1 fruit fly cellular context compared by ENCODE assay signal in genomic region chrX:13721934-13722333, dm6.
TF ChIP-seq lines count a peak whose summit lies in the region.

Mrgn1 (minus strand) TSS chrX:13721977.
mus101 (plus strand) TSS chrX:13722246.

TF ChIP-seq in whole organism, embryonic, 481 proteins besides CTCF, POLR2A, EP300 and RAD21 (continued from another document):
- TF ChIP-seq CG10543 (GFP tag; optimal IDR thresholded peaks at IDR 0.05; lab: Kevin White, UChicago) = no peak
- TF ChIP-seq Gsc (GFP tag; IDR thresholded peaks at IDR 0.05; lab: Robert Waterston, UW) = no peak
- TF ChIP-seq slp2 (GFP tag; optimal IDR thresholded peaks at IDR 0.05; lab: Kevin White, UChicago) = no peak
- TF ChIP-seq CG10959 (GFP tag; IDR thresholded peaks at IDR 0.05; lab: Robert Waterston, UW) = no peak
- peak; percentile 1 for TF ChIP-seq CG17186 (GFP tag; optimal IDR thresholded peaks at IDR 0.05; lab: Kevin White, UChicago)
- peak; percentile 85 for TF ChIP-seq BEAF-32 (GFP tag; optimal IDR thresholded peaks at IDR 0.05; lab: Kevin White, UChicago)
- peak; percentile 26 for TF ChIP-seq HmgZ (tag; optimal IDR thresholded peaks at IDR 0.05; lab: Kevin White, UChicago)
- no peak for TF ChIP-seq CG32772 (GFP tag; IDR thresholded peaks at IDR 0.05; lab: Robert Waterston, UW)
- no peak for TF ChIP-seq CG2875 (GFP tag; optimal IDR thresholded peaks at IDR 0.05; lab: Kevin White, UChicago)
- TF ChIP-seq Dref (GFP tag; IDR thresholded peaks at IDR 0.05; lab: Robert Waterston, UW) = peak; percentile 72
- no peak for TF ChIP-seq H2.0 (GFP tag; IDR thresholded peaks at IDR 0.05; lab: Robert Waterston, UW)
- no peak for TF ChIP-seq Rfx (GFP tag; IDR thresholded peaks at IDR 0.05; lab: Robert Waterston, UW)
- TF ChIP-seq Hmx (GFP tag; optimal IDR thresholded peaks at IDR 0.05; lab: Kevin White, UChicago) = no peak
- TF ChIP-seq unc-4 (GFP tag; IDR thresholded peaks at IDR 0.05; lab: Robert Waterston, UW; ENCODE audit: partially characterized antibody) = peak; percentile 85
- TF ChIP-seq inv (GFP tag; IDR thresholded peaks at IDR 0.05; lab: Robert Waterston, UW; ENCODE audit: partially characterized antibody) = peak; percentile 71
- TF ChIP-seq CG4854 (GFP tag; optimal IDR thresholded peaks at IDR 0.05; lab: Kevin White, UChicago) = peak; percentile 97
- TF ChIP-seq Atf-2 (GFP tag; optimal IDR thresholded peaks at IDR 0.05; lab: Kevin White, UChicago) = no peak
- peak; percentile 74 for TF ChIP-seq Sin3A (optimal IDR thresholded peaks at IDR 0.05; lab: Kevin White, UChicago)
- no peak for TF ChIP-seq Spps (tag; optimal IDR thresholded peaks at IDR 0.05; lab: Kevin White, UChicago)
- TF ChIP-seq CG17359 (tag; optimal IDR thresholded peaks at IDR 0.05; lab: Kevin White, UChicago) = no peak
- no peak for TF ChIP-seq CG8478 (optimal IDR thresholded peaks at IDR 0.05; lab: Kevin White, UChicago)
- peak; percentile 23 for TF ChIP-seq Myb (GFP tag; optimal IDR thresholded peaks at IDR 0.05; lab: Kevin White, UChicago)
- TF ChIP-seq sc (optimal IDR thresholded peaks at IDR 0.05; lab: Kevin White, UChicago) = no peak
- TF ChIP-seq sc (GFP tag; optimal IDR thresholded peaks at IDR 0.05; lab: Kevin White, UChicago) = no peak
- peak; percentile 76 for TF ChIP-seq pzg (GFP tag; optimal IDR thresholded peaks at IDR 0.05; lab: Kevin White, UChicago)
- TF ChIP-seq amos (GFP tag; IDR thresholded peaks at IDR 0.05; lab: Robert Waterston, UW; ENCODE audit: partially characterized antibody) = peak; percentile 66
- peak; percentile 71 for TF ChIP-seq CG2129 (GFP tag; IDR thresholded peaks at IDR 0.05; lab: Robert Waterston, UW; ENCODE audit: partially characterized antibody)
- peak; percentile 90 for TF ChIP-seq MBD-R2 (GFP tag; IDR thresholded peaks at IDR 0.05; lab: Robert Waterston, UW)
- no peak for TF ChIP-seq fru (optimal IDR thresholded peaks at IDR 0.05; lab: Kevin White, UChicago)
- no peak for TF ChIP-seq CG12104 (GFP tag; optimal IDR thresholded peaks at IDR 0.05; lab: Kevin White, UChicago)
- TF ChIP-seq CG12659 (GFP tag; optimal IDR thresholded peaks at IDR 0.05; lab: Kevin White, UChicago) = peak; percentile 62
- peak; percentile 38 for TF ChIP-seq phol (tag; optimal IDR thresholded peaks at IDR 0.05; lab: Kevin White, UChicago)
- peak; percentile 70 for TF ChIP-seq Bgb (GFP tag; IDR thresholded peaks at IDR 0.05; lab: Robert Waterston, UW; ENCODE audit: partially characterized antibody)
- TF ChIP-seq CG9727 (GFP tag; optimal IDR thresholded peaks at IDR 0.05; lab: Kevin White, UChicago) = peak; percentile 2
- no peak for TF ChIP-seq CG6654 (GFP tag; optimal IDR thresholded peaks at IDR 0.05; lab: Kevin White, UChicago)
- peak; percentile 83 for TF ChIP-seq Sry-δ (GFP tag; optimal IDR thresholded peaks at IDR 0.05; lab: Kevin White, UChicago)
- TF ChIP-seq CG11695 (GFP tag; IDR thresholded peaks at IDR 0.05; lab: Robert Waterston, UW) = no peak
- no peak for TF ChIP-seq CG9609 (GFP tag; optimal IDR thresholded peaks at IDR 0.05; lab: Kevin White, UChicago)
- TF ChIP-seq CG11504 (tag; optimal IDR thresholded peaks at IDR 0.05; lab: Kevin White, UChicago) = no peak
- TF ChIP-seq lab (GFP tag; optimal IDR thresholded peaks at IDR 0.05; lab: Kevin White, UChicago) = no peak
- peak; percentile 73 for TF ChIP-seq sens (GFP tag; lab: Kevin White, UChicago)
- peak; percentile 81 for TF ChIP-seq CG14710 (tag; optimal IDR thresholded peaks at IDR 0.05; lab: Kevin White, UChicago)
- no peak for TF ChIP-seq gro (GFP tag; optimal IDR thresholded peaks at IDR 0.05; lab: Kevin White, UChicago)
- peak; percentile 46 for TF ChIP-seq CG9797 (GFP tag; optimal IDR thresholded peaks at IDR 0.05; lab: Kevin White, UChicago)
- TF ChIP-seq CG17829 (tag; optimal IDR thresholded peaks at IDR 0.05; lab: Kevin White, UChicago) = peak; percentile 41
- TF ChIP-seq CG13287 (GFP tag; IDR thresholded peaks at IDR 0.05; lab: Robert Waterston, UW; ENCODE audit: partially characterized antibody) = peak; percentile 90
- TF ChIP-seq sr (GFP tag; IDR thresholded peaks at IDR 0.05; lab: Robert Waterston, UW) = no peak
- peak; percentile 78 for TF ChIP-seq Dp (GFP tag; optimal IDR thresholded peaks at IDR 0.05; lab: Kevin White, UChicago)
- no peak for TF ChIP-seq CG6683 (GFP tag; optimal IDR thresholded peaks at IDR 0.05; lab: Kevin White, UChicago)
- TF ChIP-seq ap (GFP tag; IDR thresholded peaks at IDR 0.05; lab: Robert Waterston, UW) = no peak
- TF ChIP-seq sna (GFP tag; IDR thresholded peaks at IDR 0.05; lab: Robert Waterston, UW; ENCODE audit: partially characterized antibody) = peak; percentile 81
- peak; percentile 79 for TF ChIP-seq CG2116 (GFP tag; optimal IDR thresholded peaks at IDR 0.05; lab: Kevin White, UChicago)
- no peak for TF ChIP-seq chinmo (GFP tag; IDR thresholded peaks at IDR 0.05; lab: Robert Waterston, UW; ENCODE audit: partially characterized antibody)
- TF ChIP-seq crol (GFP tag; IDR thresholded peaks at IDR 0.05; lab: Robert Waterston, UW) = no peak
- TF ChIP-seq CG10654 (GFP tag; optimal IDR thresholded peaks at IDR 0.05; lab: Kevin White, UChicago) = no peak
- no peak for TF ChIP-seq CG1024 (GFP tag; IDR thresholded peaks at IDR 0.05; lab: Robert Waterston, UW)
- TF ChIP-seq CG10267 (tag; optimal IDR thresholded peaks at IDR 0.05; lab: Kevin White, UChicago) = peak; percentile 52
- no peak for TF ChIP-seq sug (tag; optimal IDR thresholded peaks at IDR 0.05; lab: Kevin White, UChicago)
- peak; percentile 82 for TF ChIP-seq E2f2 (GFP tag; IDR thresholded peaks at IDR 0.05; lab: Robert Waterston, UW)
- TF ChIP-seq aop (GFP tag; IDR thresholded peaks at IDR 0.05; lab: Robert Waterston, UW) = no peak
- no peak for TF ChIP-seq odd (GFP tag; optimal IDR thresholded peaks at IDR 0.05; lab: Kevin White, UChicago)
- no peak for TF ChIP-seq Atf6 (GFP tag; IDR thresholded peaks at IDR 0.05; lab: Robert Waterston, UW)
- TF ChIP-seq ham (GFP tag; IDR thresholded peaks at IDR 0.05; lab: Robert Waterston, UW) = no peak
- no peak for TF ChIP-seq gce (GFP tag; IDR thresholded peaks at IDR 0.05; lab: Robert Waterston, UW)
- peak; percentile 13 for TF ChIP-seq Max (GFP tag; optimal IDR thresholded peaks at IDR 0.05; lab: Kevin White, UChicago)
- no peak for TF ChIP-seq ac (GFP tag; optimal IDR thresholded peaks at IDR 0.05; lab: Kevin White, UChicago)
- no peak for TF ChIP-seq pum (GFP tag; optimal IDR thresholded peaks at IDR 0.05; lab: Kevin White, UChicago)
- TF ChIP-seq Fer3 (tag; optimal IDR thresholded peaks at IDR 0.05; lab: Kevin White, UChicago) = no peak
- TF ChIP-seq E2f1 (GFP tag; IDR thresholded peaks at IDR 0.05; lab: Robert Waterston, UW) = peak; percentile 70
- TF ChIP-seq CG8944 (GFP tag; optimal IDR thresholded peaks at IDR 0.05; lab: Kevin White, UChicago) = no peak
- TF ChIP-seq CG14860 (GFP tag; IDR thresholded peaks at IDR 0.05; lab: Robert Waterston, UW; ENCODE audit: partially characterized antibody) = peak; percentile 77
- TF ChIP-seq Deaf1 (tag; optimal IDR thresholded peaks at IDR 0.05; lab: Kevin White, UChicago) = no peak
- TF ChIP-seq CG3847 (GFP tag; IDR thresholded peaks at IDR 0.05; lab: Robert Waterston, UW) = peak; percentile 42
- TF ChIP-seq row (GFP tag; IDR thresholded peaks at IDR 0.05; lab: Robert Waterston, UW) = peak; percentile 40; the same call in 1 of the 3 replicates
- peak; percentile 77 for TF ChIP-seq CG34224 (GFP tag; IDR thresholded peaks at IDR 0.05; lab: Robert Waterston, UW; ENCODE audit: partially characterized antibody)
- TF ChIP-seq MESR4 (GFP tag; optimal IDR thresholded peaks at IDR 0.05; lab: Kevin White, UChicago) = peak; percentile 15
- no peak for TF ChIP-seq Ssrp (tag; optimal IDR thresholded peaks at IDR 0.05; lab: Kevin White, UChicago)
- TF ChIP-seq CG6791 (GFP tag; IDR thresholded peaks at IDR 0.05; lab: Robert Waterston, UW; ENCODE audit: partially characterized antibody) = peak; percentile 56; the same call in 1 of the 3 replicates
- no peak for TF ChIP-seq D19A (tag; optimal IDR thresholded peaks at IDR 0.05; lab: Kevin White, UChicago)
- no peak for TF ChIP-seq tio (GFP tag; optimal IDR thresholded peaks at IDR 0.05; lab: Kevin White, UChicago)
- TF ChIP-seq CG16779 (GFP tag; IDR thresholded peaks at IDR 0.05; lab: Robert Waterston, UW) = no peak
- TF ChIP-seq Mrtf (GFP tag; IDR thresholded peaks at IDR 0.05; lab: Robert Waterston, UW) = no peak
- no peak for TF ChIP-seq Neu2 (GFP tag; optimal IDR thresholded peaks at IDR 0.05; lab: Kevin White, UChicago; ENCODE audit: borderline replicate concordance)
- peak; percentile 48 for TF ChIP-seq YL-1 (GFP tag; optimal IDR thresholded peaks at IDR 0.05; lab: Kevin White, UChicago)
- peak; percentile 57; the same call in 1 of the 2 replicates for TF ChIP-seq nerfin-2 (GFP tag; IDR thresholded peaks at IDR 0.05; lab: Robert Waterston, UW; ENCODE audit: partially characterized antibody)
- TF ChIP-seq hth (optimal IDR thresholded peaks at IDR 0.05; lab: Kevin White, UChicago) = no peak
- TF ChIP-seq shn (GFP tag; optimal IDR thresholded peaks at IDR 0.05; lab: Kevin White, UChicago) = no peak
- TF ChIP-seq yki (optimal IDR thresholded peaks at IDR 0.05; lab: Kevin White, UChicago) = no peak
- peak; percentile 74 for TF ChIP-seq Doc3 (GFP tag; IDR thresholded peaks at IDR 0.05; lab: Robert Waterston, UW; ENCODE audit: partially characterized antibody)
- TF ChIP-seq Dll (GFP tag; IDR thresholded peaks at IDR 0.05; lab: Robert Waterston, UW; ENCODE audit: partially characterized antibody) = peak; percentile 93
- TF ChIP-seq CG10431 (GFP tag; optimal IDR thresholded peaks at IDR 0.05; lab: Kevin White, UChicago) = no peak
- TF ChIP-seq Antp (GFP tag; optimal IDR thresholded peaks at IDR 0.05; lab: Kevin White, UChicago) = no peak
- peak; percentile 85 for TF ChIP-seq Scr (GFP tag; IDR thresholded peaks at IDR 0.05; lab: Robert Waterston, UW; ENCODE audit: partially characterized antibody)
- no peak for TF ChIP-seq TFAM (GFP tag; optimal IDR thresholded peaks at IDR 0.05; lab: Kevin White, UChicago)
- TF ChIP-seq Opbp (GFP tag; IDR thresholded peaks at IDR 0.05; lab: Robert Waterston, UW; ENCODE audit: partially characterized antibody) = peak; percentile 50; the same call in 2 of the 3 replicates
- no peak for TF ChIP-seq seq (GFP tag; IDR thresholded peaks at IDR 0.05; lab: Robert Waterston, UW)
- peak; percentile 58; the same call in 1 of the 2 replicates for TF ChIP-seq bbx (GFP tag; IDR thresholded peaks at IDR 0.05; lab: Robert Waterston, UW; ENCODE audit: partially characterized antibody)
- TF ChIP-seq bcd (GFP tag; optimal IDR thresholded peaks at IDR 0.05; lab: Kevin White, UChicago) = no peak
- TF ChIP-seq CG8765 (GFP tag; IDR thresholded peaks at IDR 0.05; lab: Robert Waterston, UW) = no peak
- TF ChIP-seq HLH54F (GFP tag; optimal IDR thresholded peaks at IDR 0.05; lab: Kevin White, UChicago) = no peak
- TF ChIP-seq CG16813 (GFP tag; IDR thresholded peaks at IDR 0.05; lab: Robert Waterston, UW; ENCODE audit: partially characterized antibody) = peak; percentile 79
- TF ChIP-seq psq (GFP tag; optimal IDR thresholded peaks at IDR 0.05; lab: Kevin White, UChicago) = peak; percentile 58
- TF ChIP-seq nmo (GFP tag; optimal IDR thresholded peaks at IDR 0.05; lab: Kevin White, UChicago) = peak; percentile 45
- peak; percentile 44 for TF ChIP-seq Med (GFP tag; lab: Kevin White, UChicago)
- no peak for TF ChIP-seq fu2 (GFP tag; optimal IDR thresholded peaks at IDR 0.05; lab: Kevin White, UChicago)
- TF ChIP-seq Bdp1 (GFP tag; optimal IDR thresholded peaks at IDR 0.05; lab: Kevin White, UChicago) = no peak
- TF ChIP-seq CG18619 (GFP tag; optimal IDR thresholded peaks at IDR 0.05; lab: Kevin White, UChicago) = no peak
- TF ChIP-seq CG6854 (GFP tag; optimal IDR thresholded peaks at IDR 0.05; lab: Kevin White, UChicago) = no peak
- TF ChIP-seq CG5245 (GFP tag; optimal IDR thresholded peaks at IDR 0.05; lab: Kevin White, UChicago) = no peak
- no peak for TF ChIP-seq Stat92E (GFP tag; optimal IDR thresholded peaks at IDR 0.05; lab: Kevin White, UChicago)
- no peak for TF ChIP-seq CG42726 (GFP tag; IDR thresholded peaks at IDR 0.05; lab: Robert Waterston, UW; ENCODE audit: partially characterized antibody)
- peak; percentile 30 for TF ChIP-seq cg (GFP tag; optimal IDR thresholded peaks at IDR 0.05; lab: Kevin White, UChicago)
- no peak for TF ChIP-seq cwo (GFP tag; optimal IDR thresholded peaks at IDR 0.05; lab: Kevin White, UChicago)
- no peak for TF ChIP-seq tx (GFP tag; optimal IDR thresholded peaks at IDR 0.05; lab: Kevin White, UChicago)
- peak in 1 of 2 experiments; percentile 63 for TF ChIP-seq insv (GFP tag; optimal IDR thresholded peaks at IDR 0.05; lab: Kevin White, UChicago)
- no peak for TF ChIP-seq ro (GFP tag; IDR thresholded peaks at IDR 0.05; lab: Robert Waterston, UW)
- TF ChIP-seq Awh (GFP tag; IDR thresholded peaks at IDR 0.05; lab: Robert Waterston, UW) = no peak
- TF ChIP-seq Hmr (GFP tag; optimal IDR thresholded peaks at IDR 0.05; lab: Kevin White, UChicago) = no peak
- peak; percentile 80 for TF ChIP-seq trem (tag; optimal IDR thresholded peaks at IDR 0.05; lab: Kevin White, UChicago)
- TF ChIP-seq CG8924 (tag; optimal IDR thresholded peaks at IDR 0.05; lab: Kevin White, UChicago) = peak; percentile 29
- TF ChIP-seq grau (tag; optimal IDR thresholded peaks at IDR 0.05; lab: Kevin White, UChicago) = no peak
- no peak for TF ChIP-seq btn (GFP tag; optimal IDR thresholded peaks at IDR 0.05; lab: Kevin White, UChicago)
- TF ChIP-seq CG3995 (GFP tag; optimal IDR thresholded peaks at IDR 0.05; lab: Kevin White, UChicago) = peak; percentile 59
